Worm (Caenorhabditis elegans) whole organism, L4 larva: ENCODE measurements around the gene ZK637.4.

Experiments used
- D1046.2 ChIP-seq: fragments of 200-800 bp; sonication (Bioruptor generic); IDR thresholded peaks from 2 replicates; pipeline ENCODE4 v1.3.6; 2022; ENCODE audit warnings: missing genetic modification characterization, missing compliant biosample characterization
- F37D6.2 ChIP-seq: sonication (generic microtip); optimal IDR thresholded peaks from 2 replicates; lab custom pipeline; 2016; ENCODE audit warnings: mild to moderate bottlenecking, missing genetic modification characterization, missing compliant biosample characterization
- F44E2.7 ChIP-seq: fragments of 200-800 bp; sonication (Bioruptor generic); IDR thresholded peaks from 2 replicates; pipeline ENCODE4 v2.1.2; 2022; ENCODE audit warnings: missing genetic modification characterization, missing compliant biosample characterization
- R02D3.7 ChIP-seq: fragments of 150-350 bp; sonication (generic microtip); optimal IDR thresholded peaks from 3 replicates; lab custom pipeline; 2014; ENCODE audit warnings: missing biosample characterization, missing genetic modification characterization
- T26A8.4 ChIP-seq: fragments of 200-800 bp; sonication (Bioruptor generic); IDR thresholded peaks from 2 replicates; pipeline ENCODE4 v1.3.6; 2022; ENCODE audit warnings: missing genetic modification characterization, missing compliant biosample characterization
- Y48G9A.11 ChIP-seq: fragments of 200-800 bp; sonication (Bioruptor generic); IDR thresholded peaks from 2 replicates; pipeline ENCODE4 v1.3.6; 2022; ENCODE audit warnings: missing genetic modification reagents, missing genetic modification characterization, missing compliant biosample characterization
- ZK337.2 ChIP-seq: fragments of 200-800 bp; sonication (Bioruptor generic); IDR thresholded peaks from 2 replicates; pipeline ENCODE4 v1.3.6; 2022; ENCODE audit warnings: missing genetic modification reagents, missing genetic modification characterization, missing compliant biosample characterization
- ZK546.5 ChIP-seq, 2 experiments: sonication (generic microtip); optimal IDR thresholded peaks; 2 replicates each; lab custom pipeline; 2017; ENCODE audit warnings: missing biosample characterization in 2 of 2, missing genetic modification characterization in 2 of 2
- aha-1 ChIP-seq: fragments of 150-350 bp; peaks from one replicate; lab custom pipeline; 2014; ENCODE audit warnings: missing biosample characterization, missing genetic modification characterization
- ama-1 ChIP-seq: fragments of 150-350 bp; optimal IDR thresholded peaks from 2 replicates; lab custom pipeline; 2014; ENCODE audit warnings: inconsistent platforms, mixed read lengths
- ceh-20 ChIP-seq: fragments of 200-800 bp; sonication (Bioruptor generic); IDR thresholded peaks from 2 replicates; pipeline ENCODE4 v1.3.6; 2022; ENCODE audit warnings: missing genetic modification reagents, missing genetic modification characterization, missing compliant biosample characterization
- ces-1 ChIP-seq: fragments of 150-350 bp; sonication (generic microtip); optimal IDR thresholded peaks from 4 replicates; lab custom pipeline; 2014; ENCODE audit warnings: missing biosample characterization, missing genetic modification reagents, missing genetic modification characterization
- daf-16 ChIP-seq, 3 experiments: sonication (generic microtip); optimal IDR thresholded peaks; 2 replicates each; lab custom pipeline; 2016 to 2017; ENCODE audit warnings: missing genetic modification characterization in 3 of 3, missing genetic modification reagents in 3 of 3, mild to moderate bottlenecking in 2 of 3, missing compliant biosample characterization in 2 of 3, missing biosample characterization in 1 of 3, moderate library complexity in 1 of 3
- dmd-6 ChIP-seq: fragments of 200-800 bp; sonication (Bioruptor generic); IDR thresholded peaks from 2 replicates; pipeline ENCODE4 v1.3.6; 2022; ENCODE audit warnings: missing genetic modification reagents, missing genetic modification characterization, missing compliant biosample characterization
- dmd-8 ChIP-seq: fragments of 200-800 bp; sonication (Bioruptor generic); IDR thresholded peaks from 2 replicates; pipeline ENCODE4 v1.3.6; 2022; ENCODE audit warnings: missing genetic modification characterization, missing compliant biosample characterization
- dmd-9 ChIP-seq: fragments of 200-800 bp; sonication (Bioruptor generic); IDR thresholded peaks from 2 replicates; pipeline ENCODE4 v1.3.6; 2022; ENCODE audit warnings: missing genetic modification reagents, missing genetic modification characterization, missing compliant biosample characterization
- dpl-1 ChIP-seq: fragments of 150-350 bp; optimal IDR thresholded peaks from 2 replicates; lab custom pipeline; 2014; ENCODE audit warnings: missing biosample characterization, missing genetic modification reagents, missing genetic modification characterization
- dve-1 ChIP-seq: sonication (generic microtip); optimal IDR thresholded peaks from 2 replicates; lab custom pipeline; 2017; ENCODE audit warnings: antibody characterized with exemption, mild to moderate bottlenecking, missing genetic modification characterization, missing compliant biosample characterization; ENCODE audit not compliant: insufficient read depth
- egl-43 ChIP-seq: fragments of 200-800 bp; sonication (Bioruptor generic); IDR thresholded peaks from 2 replicates; pipeline ENCODE4 v1.3.6; 2022; ENCODE audit warnings: missing genetic modification reagents, missing genetic modification characterization, missing compliant biosample characterization
- fkh-10 ChIP-seq: fragments of 150-350 bp; optimal IDR thresholded peaks from 2 replicates; lab custom pipeline; 2014; ENCODE audit warnings: missing biosample characterization, missing genetic modification reagents, missing genetic modification characterization
- hlh-11 ChIP-seq: fragments of 200-800 bp; sonication (Bioruptor generic); optimal IDR thresholded peaks from 2 replicates; lab custom pipeline; 2018; ENCODE audit warnings: mild to moderate bottlenecking, missing genetic modification characterization, missing compliant biosample characterization
- hmg-1.1 ChIP-seq: fragments of 200-800 bp; sonication (Bioruptor generic); IDR thresholded peaks from 2 replicates; pipeline ENCODE4 v1.3.6; 2022; ENCODE audit warnings: missing genetic modification reagents, missing genetic modification characterization, missing compliant biosample characterization
- lin-29 ChIP-seq: fragments of 200-800 bp; sonication (Bioruptor generic); IDR thresholded peaks from 2 replicates; pipeline ENCODE4 v1.3.6; 2022; ENCODE audit warnings: missing genetic modification reagents, missing genetic modification characterization, missing compliant biosample characterization
- lin-38 ChIP-seq: fragments of 200-800 bp; sonication (Bioruptor generic); IDR thresholded peaks from 2 replicates; pipeline ENCODE4 v1.3.6; 2022; ENCODE audit warnings: missing genetic modification reagents, missing genetic modification characterization, missing compliant biosample characterization
- mdl-1 ChIP-seq, 2 experiments: fragments of 150-350 bp in 1 of 2; sonication (generic microtip) in 1 of 2; optimal IDR thresholded peaks; 2 replicates each; lab custom pipeline; 2014 to 2017; ENCODE audit warnings: missing biosample characterization in 2 of 2, missing genetic modification characterization in 2 of 2
- mes-2 ChIP-seq: sonication (generic microtip); optimal IDR thresholded peaks from 2 replicates; lab custom pipeline; 2016; ENCODE audit warnings: missing genotype, mild to moderate bottlenecking, missing genetic modification characterization, missing compliant biosample characterization; ENCODE audit not compliant: poor library complexity, severe bottlenecking
- mxl-3 ChIP-seq: fragments of 200-800 bp; sonication (Bioruptor generic); optimal IDR thresholded peaks from 2 replicates; lab custom pipeline; 2018; ENCODE audit warnings: mild to moderate bottlenecking, missing genetic modification characterization, missing compliant biosample characterization
- nhr-102 ChIP-seq: sonication (generic microtip); optimal IDR thresholded peaks from 2 replicates; lab custom pipeline; 2016; ENCODE audit warnings: mild to moderate bottlenecking, missing genetic modification characterization, moderate library complexity, missing compliant biosample characterization
- nhr-111 ChIP-seq: fragments of 200-800 bp; sonication (Bioruptor generic); optimal IDR thresholded peaks from 2 replicates; lab custom pipeline; 2018; ENCODE audit warnings: mild to moderate bottlenecking, missing genetic modification characterization, missing compliant biosample characterization
- nhr-237 ChIP-seq: sonication (generic microtip); optimal IDR thresholded peaks from 2 replicates; lab custom pipeline; 2017; ENCODE audit warnings: missing biosample characterization, missing genetic modification characterization
- nhr-48 ChIP-seq: sonication (generic microtip); optimal IDR thresholded peaks from 2 replicates; lab custom pipeline; 2016; ENCODE audit warnings: mild to moderate bottlenecking, missing genetic modification characterization, missing compliant biosample characterization
- php-3 ChIP-seq: fragments of 200-800 bp; sonication (Bioruptor generic); IDR thresholded peaks from 2 replicates; pipeline ENCODE4 v1.3.6; 2022; ENCODE audit warnings: missing genetic modification reagents, missing genetic modification characterization, missing compliant biosample characterization
- rbr-2 ChIP-seq: sonication (generic microtip); optimal IDR thresholded peaks from 2 replicates; lab custom pipeline; 2016; ENCODE audit warnings: missing genotype, missing genetic modification characterization, missing compliant biosample characterization
- saeg-2 ChIP-seq: fragments of 200-800 bp; sonication (Bioruptor generic); IDR thresholded peaks from 2 replicates; pipeline ENCODE4 v1.3.6; 2022; ENCODE audit warnings: missing genetic modification reagents, missing genetic modification characterization, missing compliant biosample characterization
- set-16 ChIP-seq: fragments of 200-800 bp; sonication (Bioruptor generic); IDR thresholded peaks from 2 replicates; pipeline ENCODE4 v1.3.6; 2022; ENCODE audit warnings: missing genetic modification reagents, missing genetic modification characterization, missing compliant biosample characterization
- skn-1 ChIP-seq: fragments of 150-350 bp; optimal IDR thresholded peaks from 2 replicates; lab custom pipeline; 2014; ENCODE audit warnings: missing biosample characterization, missing genetic modification characterization
- spr-1 ChIP-seq: sonication (generic microtip); optimal IDR thresholded peaks from 2 replicates; lab custom pipeline; 2016; ENCODE audit warnings: mild to moderate bottlenecking, missing genetic modification characterization, missing compliant biosample characterization
- tag-97 ChIP-seq: fragments of 200-800 bp; sonication (Bioruptor generic); IDR thresholded peaks from 2 replicates; pipeline ENCODE4 v1.3.6; 2022; ENCODE audit warnings: missing genetic modification characterization, missing compliant biosample characterization
- tra-1 ChIP-seq: fragments of 200-800 bp; sonication (Bioruptor generic); IDR thresholded peaks from 2 replicates; pipeline ENCODE4 v1.3.6; 2022; ENCODE audit warnings: missing genetic modification reagents, missing genetic modification characterization, missing compliant biosample characterization
- unc-62 ChIP-seq, 3 experiments: fragments of 150-350 bp in 1 of 3; sonication (generic microtip); optimal IDR thresholded peaks in 2 of 3; peaks in 1 of 3; 1 replicate in 1 of 3; 2 replicates in 2 of 3; lab custom pipeline; 2014 to 2017; ENCODE audit warnings: missing biosample characterization in 3 of 3, missing genetic modification characterization in 3 of 3, missing genetic modification reagents in 3 of 3, missing genotype in 1 of 3
- zag-1 ChIP-seq: fragments of 150-350 bp; optimal IDR thresholded peaks from 2 replicates; lab custom pipeline; 2014; ENCODE audit warnings: missing biosample characterization, missing genetic modification characterization
- zfp-2 ChIP-seq: sonication (generic microtip); optimal IDR thresholded peaks from 2 replicates; lab custom pipeline; 2016; ENCODE audit warnings: mild to moderate bottlenecking, missing genetic modification characterization, missing compliant biosample characterization
- zip-11 ChIP-seq: fragments of 200-800 bp; sonication (Bioruptor generic); IDR thresholded peaks from 2 replicates; pipeline ENCODE4 v1.3.6; 2022; ENCODE audit warnings: missing genetic modification characterization, missing compliant biosample characterization
- ztf-11 ChIP-seq: fragments of 150-350 bp; optimal IDR thresholded peaks from 2 replicates; lab custom pipeline; 2014; ENCODE audit warnings: missing biosample characterization, missing genetic modification characterization

ZK637.4 gene

ce11 chrIII:8899767-8900166 lies 6.2 kb downstream of the ZK637.4 start (continued):
- TF ChIP-seq F37D6.2 (tag; lab: Kevin White, UChicago): peak; percentile 17

DNA sequence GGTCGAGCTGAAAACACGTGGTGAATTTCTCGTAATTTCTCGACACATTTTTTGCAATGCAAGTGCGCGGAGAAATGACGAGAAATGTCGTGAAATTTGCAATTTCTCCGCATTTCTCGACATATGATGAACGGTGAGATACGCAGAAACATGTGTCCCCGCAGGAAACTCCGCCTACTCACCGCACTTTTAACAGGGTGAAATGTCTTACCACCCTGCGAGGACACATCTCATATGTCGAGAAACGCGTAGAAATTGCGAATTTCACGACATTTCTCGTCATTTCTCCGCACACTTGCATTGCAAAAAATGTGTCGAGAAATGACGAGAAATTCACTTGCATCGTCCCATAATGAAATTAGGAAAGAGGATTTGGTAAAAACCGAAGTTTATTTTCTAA lies 7.5 kb downstream of the ZK637.4 start:
- peak; percentile 16 for TF ChIP-seq dve-1
- TF ChIP-seq dmd-9 (GFP tag; lab: Robert Waterston, UW): 0 out of 2 replicates have a peak, but pooled peaks have one; percentile 47
- peak; percentile 23 for TF ChIP-seq nhr-48 (tag; lab: Kevin White, UChicago)
- TF ChIP-seq nhr-102 (tag; lab: Kevin White, UChicago): peak; percentile 28
- 0 out of 2 replicates have a peak, but pooled peaks have one; percentile 11 for TF ChIP-seq D1046.2 (GFP tag; lab: Robert Waterston, UW)
- peak; percentile 47 for TF ChIP-seq lin-38 (GFP tag; lab: Robert Waterston, UW)
- peak; percentile 16 for TF ChIP-seq mes-2 (tag; lab: Kevin White, UChicago)
- TF ChIP-seq T26A8.4: 0 out of 2 replicates have a peak, but pooled peaks have one; percentile 28
- peak; percentile 39 for TF ChIP-seq hlh-11 (tag; lab: Kevin White, UChicago)
- TF ChIP-seq hmg-1.1 (GFP tag; lab: Robert Waterston, UW): 0 out of 2 replicates have a peak, but pooled peaks have one; percentile 18
- TF ChIP-seq ceh-20 (GFP tag; lab: Robert Waterston, UW): peak; percentile 19; the same call in 1 of the 2 replicates
- TF ChIP-seq php-3 (GFP tag; lab: Robert Waterston, UW): peak; percentile 34; the same call in 1 of the 2 replicates
- peak; percentile 9; the same call in 1 of the 2 replicates for TF ChIP-seq dmd-6 (GFP tag; lab: Robert Waterston, UW)
- TF ChIP-seq rbr-2 (tag; lab: Kevin White, UChicago): peak; percentile 13
- TF ChIP-seq, all 104 proteins: peak for 14; not testable (repeated sequence) for 90

ce11 chrIII:8903263-8903662 lies 9.7 kb downstream of the ZK637.4 start:
- TF ChIP-seq egl-43: no peak
- TF ChIP-seq hlh-11 (tag; lab: Kevin White, UChicago): no peak
- peak; percentile 69 for TF ChIP-seq aha-1

ce11 chrIII:8904044-8904443 lies 10.5 kb downstream of the ZK637.4 start, which contains the start of gene lin-9:
lin-9 (minus strand) TSS chrIII:8904131.
- TF ChIP-seq T26A8.4 (peak; percentile 98), tag-97 (no peak), R02D3.7 (no peak), zip-11 (GFP tag; lab: Robert Waterston, UW) (no peak), skn-1 (tag; lab: Kevin White, UChicago) (no peak), zfp-2 (tag; lab: Kevin White, UChicago) (peak; percentile 67), nhr-48 (tag; lab: Kevin White, UChicago) (peak; percentile 88), spr-1 (tag; lab: Kevin White, UChicago) (peak; percentile 93), daf-16 (GFP tag; optimal IDR thresholded peaks at IDR 0.05; lab: Kevin White, UChicago) (peak; percentile 64 to 91), daf-16 (tag; optimal IDR thresholded peaks at IDR 0.05; lab: Kevin White, UChicago) (peak; percentile 89), F44E2.7 (GFP tag; lab: Robert Waterston, UW) (0 out of 2 replicates have a peak, but pooled peaks have one; percentile 24), Y48G9A.11 (GFP tag; lab: Robert Waterston, UW) (peak; percentile 91), nhr-102 (tag; lab: Kevin White, UChicago) (peak; percentile 94), ces-1 (GFP tag; lab: Kevin White, UChicago) (peak; percentile 37), fkh-10 (peak; percentile 97), dpl-1 (GFP tag; lab: Kevin White, UChicago) (peak; percentile 97), saeg-2 (GFP tag; lab: Robert Waterston, UW) (peak; percentile 78; the same call in 1 of the 2 replicates), tra-1 (GFP tag; lab: Robert Waterston, UW) (peak; percentile 92), mxl-3 (peak; percentile 89), dmd-8 (GFP tag; lab: Robert Waterston, UW) (no peak), ztf-11 (tag; lab: Kevin White, UChicago) (no peak), mdl-1 (tag; optimal IDR thresholded peaks at IDR 0.05; lab: Kevin White, UChicago) (peak; percentile 15 to 82), unc-62 (GFP tag; optimal IDR thresholded peaks at IDR 0.05 in 1 of 2; lab: Kevin White, UChicago) (peak; percentile 3 to 98), unc-62 (tag; optimal IDR thresholded peaks at IDR 0.05; lab: Kevin White, UChicago) (no peak), ZK546.5 (tag; optimal IDR thresholded peaks at IDR 0.05; lab: Kevin White, UChicago) (peak in 1 of 2 experiments; percentile 26), zag-1 (tag; lab: Kevin White, UChicago) (no peak), ZK337.2 (GFP tag; lab: Robert Waterston, UW) (no peak), ama-1 (lab: Kevin White, UChicago) (peak; percentile 47), set-16 (GFP tag; lab: Robert Waterston, UW) (peak; percentile 90), nhr-111 (no peak), egl-43 (peak; percentile 93), lin-29 (GFP tag; lab: Robert Waterston, UW) (peak; percentile 78), nhr-237 (no peak)
